Worm (Caenorhabditis elegans): ENCODE measurements around the gene Y50E8A.22.

Gene Y50E8A.22

ce11 chrV:14712316-14712715 lies 36.6 kb downstream of the Y50E8A.22 start, which contains the start of gene R08A2.5:
TSS of gene R08A2.5 (plus strand) at chrV:14712616.
- no peak for TF ChIP-seq madf-2 (tag; optimal IDR thresholded peaks at IDR 0.05)
- TF ChIP-seq tbx-2 (tag; optimal IDR thresholded peaks at IDR 0.05): no peak
- no peak for TF ChIP-seq ztf-16 (tag; optimal IDR thresholded peaks at IDR 0.05)
- no peak for TF ChIP-seq ceh-14 (tag; optimal IDR thresholded peaks at IDR 0.05)
- TF ChIP-seq ceh-19 (GFP tag; optimal IDR thresholded peaks at IDR 0.05): no peak

DNA sequence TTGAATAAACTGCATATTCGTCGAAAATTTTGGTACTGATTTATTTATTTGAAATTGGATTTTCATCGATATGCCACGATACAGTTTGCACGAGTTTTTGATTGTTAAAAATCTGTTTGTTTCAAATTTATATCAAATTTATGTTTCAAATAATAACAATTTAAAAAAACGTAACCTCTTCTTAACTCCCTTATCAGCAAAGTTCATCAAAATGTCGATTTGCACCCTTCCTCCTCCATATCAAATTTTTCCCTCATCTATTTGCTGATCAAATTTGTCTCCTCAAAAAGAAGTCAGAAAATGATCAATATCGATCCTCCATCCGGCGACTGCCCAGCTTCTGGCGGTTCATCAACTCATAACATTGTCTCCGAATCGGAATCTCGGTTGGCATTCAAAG lies 37.8 kb downstream of the Y50E8A.22 start, which contains the start of gene ssp-33:
Gene ssp-33 (plus strand): TSS at position 301 of the 400 bp plus-strand sequence.
- no peak for TF ChIP-seq sox-2 (GFP tag; IDR thresholded peaks at IDR 0.05)
- TF ChIP-seq che-1 (tag; optimal IDR thresholded peaks at IDR 0.05): no peak
- TF ChIP-seq nhr-11 (tag; optimal IDR thresholded peaks at IDR 0.05): no peak
- no peak for TF ChIP-seq unc-55 (GFP tag; optimal IDR thresholded peaks at IDR 0.05)
- no peak for TF ChIP-seq ceh-9 (tag; optimal IDR thresholded peaks at IDR 0.05)
- TF ChIP-seq ceh-30 (tag; optimal IDR thresholded peaks at IDR 0.05): no peak
- no peak for TF ChIP-seq C08G9.2 (tag; optimal IDR thresholded peaks at IDR 0.05)
- TF ChIP-seq ceh-22 (tag; optimal IDR thresholded peaks at IDR 0.05): no peak
- TF ChIP-seq ceh-48 (tag; optimal IDR thresholded peaks at IDR 0.05): no peak
- TF ChIP-seq sox-4 (tag; optimal IDR thresholded peaks at IDR 0.05): no peak
- TF ChIP-seq odd-2 (tag; optimal IDR thresholded peaks at IDR 0.05): no peak

- TF ChIP-seq Y22D7AL.16 (tag; optimal IDR thresholded peaks at IDR 0.05): no peak
These were observed 40.9 kb downstream of the Y50E8A.22 start, which contains the start of gene R08A2.9 for ce11 chrV:14707958-14708357. TSS of gene R08A2.9 (plus strand) at chrV:14708258.

All from whole organism, late embryonic.